Worm (Caenorhabditis elegans): ENCODE measurements around the gene str-180.

DNA sequence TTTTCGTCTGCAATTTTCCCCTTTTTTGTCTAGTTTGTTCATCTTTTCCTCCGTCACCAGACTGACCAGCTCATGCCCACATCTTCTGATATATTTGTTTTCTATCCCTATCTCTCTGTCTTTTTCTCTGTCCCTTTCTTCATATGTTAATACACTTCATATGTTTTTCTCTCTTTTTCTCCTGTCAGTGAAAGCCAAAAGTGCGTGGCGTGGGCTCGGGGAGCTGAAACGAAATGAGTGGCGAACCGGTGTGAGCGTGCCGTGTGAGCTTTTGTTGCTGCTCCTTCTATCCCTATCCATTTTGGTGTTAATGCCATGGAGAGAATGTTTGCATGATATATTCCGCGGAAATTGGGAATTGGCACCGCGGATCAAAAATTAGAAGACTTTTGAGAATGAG lies 36.8 kb downstream of the str-180 start:
- no peak for TF ChIP-seq aly-2 (tag; optimal IDR thresholded peaks at IDR 0.05)
- TF ChIP-seq snpc-4 (tag; optimal IDR thresholded peaks at IDR 0.05): no peak
- TF ChIP-seq ztf-4 (tag; optimal IDR thresholded peaks at IDR 0.05): no peak
- no peak for TF ChIP-seq nhr-12 (tag; optimal IDR thresholded peaks at IDR 0.05)
- TF ChIP-seq fos-1 (tag; optimal IDR thresholded peaks at IDR 0.05): no peak
- no peak for TF ChIP-seq lin-39 (tag; optimal IDR thresholded peaks at IDR 0.05)
- TF ChIP-seq lin-11 (tag; optimal IDR thresholded peaks at IDR 0.05): no peak
